Worm (Caenorhabditis elegans) whole organism, L4 larva: ENCODE data around the gene C36E6.8.

Source experiments
- F26F4.8 ChIP-seq: fragments of 200-800 bp; sonication (Bioruptor generic); conservative IDR thresholded peaks from 2 replicates; pipeline ENCODE4 v1.3.6; 2022; ENCODE audit warnings: missing genetic modification characterization, missing compliant biosample characterization
- ama-1 ChIP-seq: fragments of 150-350 bp; optimal IDR thresholded peaks from 2 replicates; lab custom pipeline; 2014; ENCODE audit warnings: inconsistent platforms, mixed read lengths
- daf-16 ChIP-seq, 3 experiments: sonication (generic microtip); optimal IDR thresholded peaks; 2 replicates each; lab custom pipeline; 2016 to 2017; ENCODE audit warnings: missing genetic modification characterization in 3 of 3, missing genetic modification reagents in 3 of 3, mild to moderate bottlenecking in 2 of 3, missing compliant biosample characterization in 2 of 3, missing biosample characterization in 1 of 3, moderate library complexity in 1 of 3
- egl-27 ChIP-seq: sonication (generic microtip); optimal IDR thresholded peaks from 3 replicates; lab custom pipeline; 2017; ENCODE audit warnings: missing biosample characterization, missing genetic modification reagents, missing genetic modification characterization
- fkh-10 ChIP-seq: fragments of 150-350 bp; optimal IDR thresholded peaks from 2 replicates; lab custom pipeline; 2014; ENCODE audit warnings: missing biosample characterization, missing genetic modification reagents, missing genetic modification characterization
- hif-1 ChIP-seq, 2 experiments: sonication (generic microtip); optimal IDR thresholded peaks; 2 replicates each; lab custom pipeline; 2016 to 2017; ENCODE audit warnings: missing compliant biosample characterization in 2 of 2, missing genetic modification characterization in 2 of 2, missing genetic modification reagents in 2 of 2, missing genotype in 2 of 2, mild to moderate bottlenecking in 1 of 2
- lir-3 ChIP-seq: sonication (generic microtip); optimal IDR thresholded peaks from 2 replicates; lab custom pipeline; 2016; ENCODE audit warnings: mild to moderate bottlenecking, missing genetic modification characterization, missing compliant biosample characterization
- pha-4 ChIP-seq, 2 experiments: fragments of 150-350 bp in 1 of 2; fragments of 200-800 bp in 1 of 2; sonication (Bioruptor generic) in 1 of 2; IDR thresholded peaks in 1 of 2; optimal IDR thresholded peaks in 1 of 2; 2 replicates each; pipeline versions ENCODE4 v1.3.6 to Lab custom; 2014 to 2022; ENCODE audit warnings: missing genetic modification characterization in 2 of 2, missing genetic modification reagents in 2 of 2, missing biosample characterization in 1 of 2, missing compliant biosample characterization in 1 of 2
- snpc-4 ChIP-seq: fragments of 150-350 bp; optimal IDR thresholded peaks from 2 replicates; lab custom pipeline; 2014; ENCODE audit warnings: missing biosample characterization, missing genetic modification characterization
- spr-1 ChIP-seq: sonication (generic microtip); optimal IDR thresholded peaks from 2 replicates; lab custom pipeline; 2016; ENCODE audit warnings: mild to moderate bottlenecking, missing genetic modification characterization, missing compliant biosample characterization
- zip-2 ChIP-seq: fragments of 150-350 bp; optimal IDR thresholded peaks from 2 replicates; lab custom pipeline; 2014; ENCODE audit warnings: missing biosample characterization, missing genetic modification characterization

- no peak for TF ChIP-seq daf-16 (GFP tag; optimal IDR thresholded peaks at IDR 0.05; lab: Kevin White, UChicago)
- no peak for TF ChIP-seq daf-16 (tag; optimal IDR thresholded peaks at IDR 0.05; lab: Kevin White, UChicago)
- TF ChIP-seq spr-1: no peak
- TF ChIP-seq hif-1 (tag; optimal IDR thresholded peaks at IDR 0.05; lab: Kevin White, UChicago): no peak
- TF ChIP-seq zip-2 (tag; lab: Kevin White, UChicago): no peak
- TF ChIP-seq pha-4 (GFP tag; IDR thresholded peaks at IDR 0.05; lab: Robert Waterston, UW): no peak
- TF ChIP-seq pha-4 (tag; optimal IDR thresholded peaks at IDR 0.05; lab: Kevin White, UChicago): no peak
- no peak for TF ChIP-seq egl-27 (tag; lab: Kevin White, UChicago)
- no peak for TF ChIP-seq snpc-4
- TF ChIP-seq lir-3 (tag; lab: Kevin White, UChicago): no peak
- no peak for TF ChIP-seq ama-1 (lab: Kevin White, UChicago)
- no peak for TF ChIP-seq F26F4.8
- no peak for TF ChIP-seq fkh-10
Measured at ce11 chrX:17421532-17422078, 16.9 kb upstream of the C36E6.8 start, which contains the start of gene osm-11.
